Fruit fly (Drosophila melanogaster) whole organism, embryonic: ENCODE measurements around the gene CG6688.

ENCODE experiments used
- Atf-2 ChIP-seq: fragments of 200-800 bp; sonication (Bioruptor generic); optimal IDR thresholded peaks from 2 replicates; lab custom pipeline; 2016; ENCODE audit warnings: missing biosample characterization, missing genetic modification characterization
- BEAF-32 ChIP-seq: fragments of 200-800 bp; sonication (Bioruptor generic); optimal IDR thresholded peaks from 3 replicates; lab custom pipeline; 2017; ENCODE audit warnings: missing biosample characterization, missing genetic modification characterization, mild to moderate bottlenecking, moderate library complexity, missing genetic modification reagents
- CG10654 ChIP-seq: fragments of 200-800 bp; sonication (Bioruptor generic); optimal IDR thresholded peaks from 2 replicates; lab custom pipeline; 2016; ENCODE audit warnings: missing biosample characterization, missing genetic modification characterization
- CG11456 ChIP-seq: fragments of 200-800 bp; sonication (Bioruptor generic); IDR thresholded peaks from 3 replicates; pipeline ENCODE4 v1.3.6; 2022; ENCODE audit warnings: missing biosample characterization, missing genetic modification characterization
- CG12104 ChIP-seq: fragments of 200-800 bp; sonication (Bioruptor generic); optimal IDR thresholded peaks from 3 replicates; lab custom pipeline; 2016; ENCODE audit warnings: missing biosample characterization, missing genetic modification characterization
- CG12236 ChIP-seq: fragments of 200-800 bp; sonication (Bioruptor generic); optimal IDR thresholded peaks from 2 replicates; lab custom pipeline; 2016; ENCODE audit warnings: missing biosample characterization, missing genetic modification characterization
- CG12299 ChIP-seq: fragments of 200-800 bp; sonication (Bioruptor generic); optimal IDR thresholded peaks from 2 replicates; lab custom pipeline; 2018; ENCODE audit warnings: missing biosample characterization, mild to moderate bottlenecking, missing genetic modification characterization
- CG1233 ChIP-seq: fragments of 200-800 bp; sonication (Bioruptor generic); optimal IDR thresholded peaks from 4 replicates; lab custom pipeline; 2018; ENCODE audit warnings: missing biosample characterization, mild to moderate bottlenecking, missing genetic modification characterization
- CG13287 ChIP-seq: fragments of 200-800 bp; sonication (Bioruptor generic); IDR thresholded peaks from 2 replicates; pipeline ENCODE4 v1.3.6; 2022; ENCODE audit warnings: missing biosample characterization, missing genetic modification characterization; ENCODE audit not compliant: partially characterized antibody
- CG3281 ChIP-seq: fragments of 200-800 bp; sonication (Bioruptor generic); optimal IDR thresholded peaks from 3 replicates; lab custom pipeline; 2017; ENCODE audit warnings: missing biosample characterization, mild to moderate bottlenecking, missing genetic modification characterization
- CG3407 ChIP-seq: fragments of 200-800 bp; sonication (Bioruptor generic); optimal IDR thresholded peaks from 2 replicates; lab custom pipeline; 2018; ENCODE audit warnings: missing biosample characterization, mild to moderate bottlenecking, missing genetic modification characterization
- CG34224 ChIP-seq: fragments of 200-800 bp; sonication (Bioruptor generic); IDR thresholded peaks from 3 replicates; pipeline ENCODE4 v1.3.6; 2022; ENCODE audit warnings: missing biosample characterization, missing genetic modification characterization; ENCODE audit not compliant: partially characterized antibody
- CG4328 ChIP-seq: fragments of 200-800 bp; sonication (Bioruptor generic); optimal IDR thresholded peaks from 3 replicates; lab custom pipeline; 2017; ENCODE audit warnings: missing biosample characterization, missing genetic modification reagents, missing genetic modification characterization
- CG8281 ChIP-seq: fragments of 200-800 bp; sonication (Bioruptor generic); optimal IDR thresholded peaks from 2 replicates; lab custom pipeline; 2018; ENCODE audit warnings: missing biosample characterization, mild to moderate bottlenecking, missing genetic modification characterization, moderate library complexity
- CG9727 ChIP-seq: fragments of 200-800 bp; sonication (Bioruptor generic); optimal IDR thresholded peaks from 3 replicates; lab custom pipeline; 2017; ENCODE audit warnings: missing biosample characterization, mild to moderate bottlenecking, missing genetic modification characterization
- CrebB ChIP-seq: fragments of 200-800 bp; sonication (Bioruptor generic); optimal IDR thresholded peaks from 3 replicates; lab custom pipeline; 2018; ENCODE audit warnings: missing biosample characterization, mild to moderate bottlenecking, missing genetic modification characterization
- Dp ChIP-seq: fragments of 200-800 bp; sonication (Bioruptor generic); optimal IDR thresholded peaks from 2 replicates; lab custom pipeline; 2018; ENCODE audit warnings: missing biosample characterization, mild to moderate bottlenecking, missing genetic modification characterization, moderate library complexity
- Drgx ChIP-seq: fragments of 200-800 bp; sonication (Bioruptor generic); IDR thresholded peaks from 2 replicates; pipeline ENCODE4 v1.3.6; 2022; ENCODE audit warnings: missing biosample characterization, missing genetic modification characterization
- E2f2 ChIP-seq: fragments of 200-800 bp; sonication (Bioruptor generic); IDR thresholded peaks from 2 replicates; pipeline ENCODE4 v1.3.6; 2022; ENCODE audit warnings: missing biosample characterization, missing genetic modification characterization
- Elba2 ChIP-seq: fragments of 200-800 bp; sonication (Bioruptor generic); optimal IDR thresholded peaks from 3 replicates; lab custom pipeline; 2016; ENCODE audit warnings: missing biosample characterization, missing genetic modification characterization
- HLH3B ChIP-seq: fragments of 200-800 bp; sonication (Bioruptor generic); IDR thresholded peaks from 2 replicates; pipeline ENCODE4 v1.3.6; 2022; ENCODE audit warnings: missing biosample characterization, missing genetic modification characterization
- Hand ChIP-seq: fragments of 200-800 bp; sonication (Bioruptor generic); optimal IDR thresholded peaks from 2 replicates; lab custom pipeline; 2017; ENCODE audit warnings: mild to moderate bottlenecking, missing biosample characterization, missing genetic modification reagents, missing genetic modification characterization
- Hr78 ChIP-seq, 2 experiments: fragments of 200-800 bp in 1 of 2; fragments of >200 bp in 1 of 2; sonication (Bioruptor generic) in 1 of 2; optimal IDR thresholded peaks; 2 replicates each; lab custom pipeline; 2017 to 2019; ENCODE audit warnings: missing biosample characterization in 2 of 2, missing genetic modification characterization in 2 of 2, mild to moderate bottlenecking in 1 of 2, moderate library complexity in 1 of 2
- Hsf ChIP-seq: fragments of 200-800 bp; sonication (Bioruptor generic); optimal IDR thresholded peaks from 3 replicates; lab custom pipeline; 2016; ENCODE audit warnings: missing biosample characterization, missing genetic modification characterization
- MBD-R2 ChIP-seq: fragments of 200-800 bp; sonication (Bioruptor generic); IDR thresholded peaks from 2 replicates; pipeline ENCODE4 v1.3.6; 2022; ENCODE audit warnings: missing biosample characterization, missing genetic modification characterization
- MESR4 ChIP-seq: fragments of 200-800 bp; sonication (Bioruptor generic); optimal IDR thresholded peaks from 2 replicates; lab custom pipeline; 2018; ENCODE audit warnings: missing biosample characterization, mild to moderate bottlenecking, missing genetic modification characterization, moderate library complexity
- Mad ChIP-seq: fragments of 200-800 bp; sonication (Bioruptor generic); optimal IDR thresholded peaks from 2 replicates; lab custom pipeline; 2016; ENCODE audit warnings: missing biosample characterization, missing genetic modification characterization
- Med ChIP-seq: fragments of 200-800 bp; sonication (Bioruptor generic); peaks from one replicate; lab custom pipeline; 2016; ENCODE audit warnings: missing biosample characterization, missing genetic modification characterization, mild to moderate bottlenecking, inconsistent platforms, moderate library complexity
- Neu2 ChIP-seq: fragments of 200-800 bp; sonication (Bioruptor generic); optimal IDR thresholded peaks from 3 replicates; lab custom pipeline; 2016; ENCODE audit warnings: missing biosample characterization, missing genetic modification characterization, borderline replicate concordance
- Nf-YB ChIP-seq: fragments of 200-800 bp; sonication (Bioruptor generic); optimal IDR thresholded peaks from 3 replicates; lab custom pipeline; 2019; ENCODE audit warnings: missing biosample characterization, mild to moderate bottlenecking, missing genetic modification characterization, moderate library complexity
- Sox102F ChIP-seq: fragments of 200-800 bp; sonication (Bioruptor generic); optimal IDR thresholded peaks from 2 replicates; lab custom pipeline; 2018; ENCODE audit warnings: missing biosample characterization, mild to moderate bottlenecking, missing genetic modification characterization, moderate library complexity
- Spps ChIP-seq: fragments of 200-800 bp; sonication (Bioruptor generic); optimal IDR thresholded peaks from 2 replicates; lab custom pipeline; 2018; ENCODE audit warnings: missing biosample characterization, mild to moderate bottlenecking, missing genetic modification characterization
- Sry-δ ChIP-seq: fragments of 200-800 bp; sonication (Bioruptor generic); optimal IDR thresholded peaks from 2 replicates; lab custom pipeline; 2016; ENCODE audit warnings: missing biosample characterization, missing genetic modification characterization
- Taf1 ChIP-seq: fragments of 200-800 bp; sonication (Bioruptor generic); IDR thresholded peaks from 2 replicates; pipeline ENCODE4 v1.3.6; 2022; ENCODE audit warnings: missing biosample characterization, missing genetic modification characterization
- Vsx1 ChIP-seq: fragments of 200-800 bp; sonication (Bioruptor generic); optimal IDR thresholded peaks from 2 replicates; lab custom pipeline; 2017; ENCODE audit warnings: missing biosample characterization, mild to moderate bottlenecking, missing genetic modification characterization, missing genetic modification reagents
- ac ChIP-seq: fragments of 200-800 bp; sonication (Bioruptor generic); optimal IDR thresholded peaks from 3 replicates; lab custom pipeline; 2017; ENCODE audit warnings: missing biosample characterization, mild to moderate bottlenecking, missing genetic modification characterization
- bbx ChIP-seq: fragments of 200-800 bp; sonication (Bioruptor generic); IDR thresholded peaks from 2 replicates; pipeline ENCODE4 v1.3.6; 2022; ENCODE audit warnings: missing biosample characterization, missing genetic modification characterization; ENCODE audit not compliant: partially characterized antibody
- corto ChIP-seq: fragments of 200-800 bp; sonication (Bioruptor generic); optimal IDR thresholded peaks from 2 replicates; lab custom pipeline; 2016; ENCODE audit warnings: missing biosample characterization, mild to moderate bottlenecking, missing genetic modification characterization, moderate library complexity
- crp ChIP-seq, 2 experiments: fragments of 200-800 bp; sonication (Bioruptor generic); optimal IDR thresholded peaks; 2 replicates in 1 of 2; 3 replicates in 1 of 2; lab custom pipeline; 2017; ENCODE audit warnings: missing biosample characterization in 2 of 2, missing genetic modification characterization in 2 of 2, mild to moderate bottlenecking in 1 of 2, moderate library complexity in 1 of 2
- dmrt99B ChIP-seq: fragments of 200-800 bp; sonication (Bioruptor generic); optimal IDR thresholded peaks from 2 replicates; lab custom pipeline; 2018; ENCODE audit warnings: missing biosample characterization, mild to moderate bottlenecking, missing genetic modification characterization, moderate library complexity
- fd64A ChIP-seq: fragments of 200-800 bp; sonication (Bioruptor generic); optimal IDR thresholded peaks from 3 replicates; lab custom pipeline; 2018; ENCODE audit warnings: missing biosample characterization, mild to moderate bottlenecking, missing genetic modification characterization
- fu2 ChIP-seq: fragments of 200-800 bp; sonication (Bioruptor generic); optimal IDR thresholded peaks from 2 replicates; lab custom pipeline; 2016; ENCODE audit warnings: missing biosample characterization, missing genetic modification characterization
- maf-S ChIP-seq: fragments of 200-800 bp; sonication (Bioruptor generic); optimal IDR thresholded peaks from 2 replicates; lab custom pipeline; 2016; ENCODE audit warnings: missing biosample characterization, missing genetic modification characterization
- odd ChIP-seq: fragments of 200-800 bp; sonication (Bioruptor generic); optimal IDR thresholded peaks from 2 replicates; lab custom pipeline; 2017; ENCODE audit warnings: missing biosample characterization, mild to moderate bottlenecking, missing genetic modification characterization
- pzg ChIP-seq: fragments of 200-800 bp; sonication (Bioruptor generic); optimal IDR thresholded peaks from 3 replicates; lab custom pipeline; 2018; ENCODE audit warnings: missing biosample characterization, mild to moderate bottlenecking, missing genetic modification characterization, moderate library complexity
- sob ChIP-seq: fragments of 200-800 bp; sonication (Bioruptor generic); IDR thresholded peaks from 2 replicates; pipeline ENCODE4 v1.3.6; 2022; ENCODE audit warnings: missing biosample characterization, missing genetic modification characterization
- trh ChIP-seq: fragments of 200-800 bp; sonication (Bioruptor generic); optimal IDR thresholded peaks from 2 replicates; lab custom pipeline; 2016; ENCODE audit warnings: missing biosample characterization, missing genetic modification characterization
- vnd ChIP-seq: fragments of 200-800 bp; sonication (Bioruptor generic); IDR thresholded peaks from 3 replicates; pipeline ENCODE4 v1.3.6; 2022; ENCODE audit warnings: missing biosample characterization, missing genetic modification characterization; ENCODE audit not compliant: partially characterized antibody
- zen ChIP-seq: fragments of 200-800 bp; sonication (Bioruptor generic); optimal IDR thresholded peaks from 3 replicates; lab custom pipeline; 2018; ENCODE audit warnings: missing biosample characterization, mild to moderate bottlenecking, missing genetic modification characterization, moderate library complexity

CG6688 gene

dm6 chr3R:23053135-23053730, 41.0 kb downstream of the CG6688 start (continued):
- TF ChIP-seq CG34224 = peak; percentile 13; the same call in 1 of the 3 replicates
- no peak for TF ChIP-seq fd64A (GFP tag; lab: Kevin White, UChicago)
- TF ChIP-seq CG3407 (GFP tag; lab: Kevin White, UChicago) = no peak
- TF ChIP-seq CG13287 (GFP tag; lab: Robert Waterston, UW) = peak; percentile 5
- TF ChIP-seq CG4328 (GFP tag; lab: Kevin White, UChicago) = no peak
- TF ChIP-seq Sox102F (GFP tag; lab: Kevin White, UChicago) = no peak
- TF ChIP-seq CG3281 (GFP tag; lab: Kevin White, UChicago) = no peak
- no peak for TF ChIP-seq CG12236 (GFP tag; lab: Kevin White, UChicago)
- TF ChIP-seq CG8281 = no peak
- TF ChIP-seq MESR4 = peak; percentile 34
- no peak for TF ChIP-seq Hr78 (GFP tag; optimal IDR thresholded peaks at IDR 0.05; lab: Kevin White, UChicago)
- TF ChIP-seq Sry-δ (GFP tag; lab: Kevin White, UChicago) = peak; percentile 55
- no peak for TF ChIP-seq CG12104
- TF ChIP-seq Dp (GFP tag; lab: Kevin White, UChicago) = peak; percentile 82
- TF ChIP-seq Neu2 (GFP tag; lab: Kevin White, UChicago) = no peak
- TF ChIP-seq E2f2 (GFP tag; lab: Robert Waterston, UW) = peak; percentile 89
- no peak for TF ChIP-seq Hand
- no peak for TF ChIP-seq Elba2 (GFP tag; lab: Kevin White, UChicago)
- peak; percentile 53 for TF ChIP-seq BEAF-32 (GFP tag; lab: Kevin White, UChicago)
- TF ChIP-seq crp (GFP tag; optimal IDR thresholded peaks at IDR 0.05; lab: Kevin White, UChicago) = no peak
- peak; percentile 51; the same call in 1 of the 2 replicates for TF ChIP-seq MBD-R2
- no peak for TF ChIP-seq Spps (tag; lab: Kevin White, UChicago)
- no peak for TF ChIP-seq CG12299 (tag; lab: Kevin White, UChicago)
- 0 out of 2 replicates have a peak, but pooled peaks have one; percentile 36 for TF ChIP-seq bbx (GFP tag; lab: Robert Waterston, UW)
- no peak for TF ChIP-seq trh (GFP tag; lab: Kevin White, UChicago)
- no peak for TF ChIP-seq Nf-YB (GFP tag; lab: Kevin White, UChicago)
- no peak for TF ChIP-seq Hsf (GFP tag; lab: Kevin White, UChicago)
- TF ChIP-seq CG11456 (GFP tag; lab: Robert Waterston, UW) = no peak
- TF ChIP-seq odd = no peak
- no peak for TF ChIP-seq corto (GFP tag; lab: Kevin White, UChicago)
- TF ChIP-seq zen = no peak
- no peak for TF ChIP-seq CG10654
- TF ChIP-seq Vsx1 = no peak
- TF ChIP-seq dmrt99B (tag; lab: Kevin White, UChicago) = no peak
- TF ChIP-seq fu2 (GFP tag; lab: Kevin White, UChicago) = no peak
- TF ChIP-seq HLH3B (GFP tag; lab: Robert Waterston, UW) = no peak
- TF ChIP-seq Taf1 (GFP tag; lab: Robert Waterston, UW) = no peak
- no peak for TF ChIP-seq Drgx (GFP tag; lab: Robert Waterston, UW)
- no peak for TF ChIP-seq CG1233 (GFP tag; lab: Kevin White, UChicago)
- TF ChIP-seq Mad (GFP tag; lab: Kevin White, UChicago) = no peak
- TF ChIP-seq Atf-2 (GFP tag; lab: Kevin White, UChicago) = no peak
- no peak for TF ChIP-seq CrebB (tag; lab: Kevin White, UChicago)
- 0 out of 3 replicates have a peak, but pooled peaks have one; percentile 12 for TF ChIP-seq vnd (GFP tag; lab: Robert Waterston, UW)
- no peak for TF ChIP-seq maf-S (GFP tag; lab: Kevin White, UChicago)
- no peak for TF ChIP-seq sob
- TF ChIP-seq ac = no peak
- peak; percentile 47 for TF ChIP-seq pzg
- peak; percentile 43 for TF ChIP-seq Med (GFP tag; lab: Kevin White, UChicago)
- no peak for TF ChIP-seq CG9727 (GFP tag; lab: Kevin White, UChicago)
